Fruit fly (Drosophila melanogaster) whole organism, prepupa: ENCODE results near the gene CG34260.

Experiments used
- Blimp-1 ChIP-seq: fragments of 200-800 bp; sonication (Bioruptor generic); optimal IDR thresholded peaks from 3 replicates; lab custom pipeline; 2017; ENCODE audit warnings: missing biosample characterization, missing genetic modification characterization, mild to moderate bottlenecking, moderate library complexity, missing genetic modification reagents
- CG10631 ChIP-seq: fragments of 200-800 bp; sonication (Bioruptor generic); optimal IDR thresholded peaks from 2 replicates; lab custom pipeline; 2016; ENCODE audit warnings: missing biosample characterization, missing genetic modification characterization
- CG11294 ChIP-seq: fragments of 200-800 bp; sonication (Bioruptor generic); IDR thresholded peaks from 2 replicates; pipeline ENCODE4 v1.3.6; 2022; ENCODE audit warnings: missing biosample characterization, missing genetic modification characterization
- CG11762 ChIP-seq: fragments of 200-800 bp; sonication (Bioruptor generic); optimal IDR thresholded peaks from 3 replicates; lab custom pipeline; 2016; ENCODE audit warnings: missing biosample characterization, missing genetic modification characterization; ENCODE audit not compliant: insufficient read depth
- CG11902 ChIP-seq: fragments of 200-800 bp; sonication (Bioruptor generic); optimal IDR thresholded peaks from 3 replicates; lab custom pipeline; 2016; ENCODE audit warnings: missing biosample characterization, missing genetic modification characterization
- CG15336 ChIP-seq: fragments of 200-800 bp; sonication (Bioruptor generic); IDR thresholded peaks from 2 replicates; pipeline ENCODE4 v1.3.6; 2022; ENCODE audit warnings: missing biosample characterization, missing genetic modification characterization
- CG1621 ChIP-seq: fragments of 200-800 bp; sonication (Bioruptor generic); optimal IDR thresholded peaks from 3 replicates; lab custom pipeline; 2018; ENCODE audit warnings: missing biosample characterization, mild to moderate bottlenecking, missing genetic modification characterization
- CG16779 ChIP-seq: fragments of 200-800 bp; sonication (Bioruptor generic); optimal IDR thresholded peaks from 3 replicates; lab custom pipeline; 2017; ENCODE audit warnings: missing biosample characterization, mild to moderate bottlenecking, missing genetic modification characterization
- CG32006 ChIP-seq: fragments of 200-800 bp; sonication (Bioruptor generic); optimal IDR thresholded peaks from 3 replicates; lab custom pipeline; 2017; ENCODE audit warnings: missing biosample characterization, mild to moderate bottlenecking, missing genetic modification characterization
- CG34406 ChIP-seq: fragments of 200-800 bp; sonication (Bioruptor generic); optimal IDR thresholded peaks from 3 replicates; lab custom pipeline; 2016; ENCODE audit warnings: missing biosample characterization, missing genetic modification characterization
- CG3919 ChIP-seq: fragments of 200-800 bp; sonication (Bioruptor generic); optimal IDR thresholded peaks from 3 replicates; lab custom pipeline; 2016; ENCODE audit warnings: missing biosample characterization, missing genetic modification characterization
- CG6163 ChIP-seq: fragments of 200-800 bp; sonication (Bioruptor generic); IDR thresholded peaks from 3 replicates; pipeline ENCODE4 v1.3.6; 2022; ENCODE audit warnings: missing biosample characterization, missing genetic modification characterization
- CG6276 ChIP-seq: fragments of 200-800 bp; sonication (Bioruptor generic); optimal IDR thresholded peaks from 2 replicates; lab custom pipeline; 2017; ENCODE audit warnings: missing biosample characterization, mild to moderate bottlenecking, missing genetic modification characterization
- CG6792 ChIP-seq: fragments of 200-800 bp; sonication (Bioruptor generic); optimal IDR thresholded peaks from 3 replicates; lab custom pipeline; 2016; ENCODE audit warnings: missing biosample characterization, missing genetic modification characterization
- CG6808 ChIP-seq: fragments of 200-800 bp; sonication (Bioruptor generic); optimal IDR thresholded peaks from 3 replicates; lab custom pipeline; 2017; ENCODE audit warnings: missing biosample characterization, missing genetic modification characterization, mild to moderate bottlenecking, moderate library complexity, missing genetic modification reagents
- CG6854 ChIP-seq: fragments of 200-800 bp; sonication (Bioruptor generic); optimal IDR thresholded peaks from 2 replicates; lab custom pipeline; 2017; ENCODE audit warnings: missing biosample characterization, mild to moderate bottlenecking, missing genetic modification characterization
- CG7368 ChIP-seq: fragments of 200-800 bp; sonication (Bioruptor generic); optimal IDR thresholded peaks from 3 replicates; lab custom pipeline; 2016; ENCODE audit warnings: missing biosample characterization, missing genetic modification characterization
- CG8119 ChIP-seq: fragments of 200-800 bp; sonication (Bioruptor generic); IDR thresholded peaks from 3 replicates; pipeline ENCODE4 v1.3.6; 2022; ENCODE audit warnings: missing biosample characterization, missing genetic modification characterization
- CG8319 ChIP-seq: fragments of 200-800 bp; sonication (Bioruptor generic); optimal IDR thresholded peaks from 3 replicates; lab custom pipeline; 2016; ENCODE audit warnings: missing biosample characterization, missing genetic modification characterization
- CG9139 ChIP-seq: fragments of 200-800 bp; sonication (Bioruptor generic); optimal IDR thresholded peaks from 3 replicates; lab custom pipeline; 2017; ENCODE audit warnings: missing biosample characterization, mild to moderate bottlenecking, missing genetic modification characterization
- Eip75B ChIP-seq: fragments of 200-800 bp; sonication (Bioruptor generic); optimal IDR thresholded peaks from 3 replicates; lab custom pipeline; 2016; ENCODE audit warnings: missing biosample characterization, missing genetic modification characterization
- Eip78C ChIP-seq: fragments of 200-800 bp; sonication (Bioruptor generic); peaks from one replicate; lab custom pipeline; 2016; ENCODE audit warnings: missing biosample characterization, missing genetic modification characterization
- Eip93F ChIP-seq: fragments of 200-800 bp; sonication (Bioruptor generic); optimal IDR thresholded peaks from 2 replicates; lab custom pipeline; 2016; ENCODE audit warnings: missing biosample characterization, mild to moderate bottlenecking, missing genetic modification characterization
- Ets21C ChIP-seq: fragments of 200-800 bp; sonication (Bioruptor generic); optimal IDR thresholded peaks from 3 replicates; lab custom pipeline; 2016; ENCODE audit warnings: missing biosample characterization, missing genetic modification characterization
- Ets96B ChIP-seq: fragments of 200-800 bp; optimal IDR thresholded peaks from 2 replicates; lab custom pipeline; 2019; ENCODE audit warnings: missing biosample characterization, mild to moderate bottlenecking, missing genetic modification characterization, moderate library complexity
- Gug ChIP-seq: fragments of 200-800 bp; sonication (Bioruptor generic); IDR thresholded peaks from 2 replicates; pipeline ENCODE4 v1.3.6; 2022; ENCODE audit warnings: missing biosample characterization, missing genetic modification characterization
- Hr39 ChIP-seq: fragments of 200-800 bp; sonication (Bioruptor generic); optimal IDR thresholded peaks from 2 replicates; lab custom pipeline; 2016; ENCODE audit warnings: missing biosample characterization, missing genetic modification characterization
- OdsH ChIP-seq: fragments of 200-800 bp; sonication (Bioruptor generic); optimal IDR thresholded peaks from 3 replicates; lab custom pipeline; 2016; ENCODE audit warnings: missing biosample characterization, missing genetic modification characterization
- Smox ChIP-seq: fragments of 200-800 bp; sonication (Bioruptor generic); optimal IDR thresholded peaks from 3 replicates; lab custom pipeline; 2016; ENCODE audit warnings: missing biosample characterization, missing genetic modification characterization
- Sox102F ChIP-seq: fragments of 200-800 bp; sonication (Bioruptor generic); optimal IDR thresholded peaks from 2 replicates; lab custom pipeline; 2016; ENCODE audit warnings: missing biosample characterization, mild to moderate bottlenecking, missing genetic modification characterization
- Sox14 ChIP-seq: fragments of 200-800 bp; sonication (Bioruptor generic); optimal IDR thresholded peaks from 3 replicates; lab custom pipeline; 2016; ENCODE audit warnings: missing biosample characterization, missing genetic modification characterization
- Sox15 ChIP-seq: fragments of 200-800 bp; sonication (Bioruptor generic); optimal IDR thresholded peaks from 3 replicates; lab custom pipeline; 2016; ENCODE audit warnings: missing biosample characterization, missing genetic modification characterization
- achi ChIP-seq: fragments of 200-800 bp; sonication (Bioruptor generic); optimal IDR thresholded peaks from 3 replicates; lab custom pipeline; 2016; ENCODE audit warnings: missing biosample characterization, missing genetic modification characterization
- acj6 ChIP-seq: fragments of 200-800 bp; sonication (Bioruptor generic); optimal IDR thresholded peaks from 3 replicates; lab custom pipeline; 2016; ENCODE audit warnings: missing biosample characterization, missing genetic modification characterization
- cyc ChIP-seq: fragments of 200-800 bp; sonication (Bioruptor generic); optimal IDR thresholded peaks from 3 replicates; lab custom pipeline; 2016; ENCODE audit warnings: missing biosample characterization, missing genetic modification characterization
- dac ChIP-seq: fragments of 200-800 bp; sonication (Bioruptor generic); optimal IDR thresholded peaks from 2 replicates; lab custom pipeline; 2017; ENCODE audit warnings: missing biosample characterization, mild to moderate bottlenecking, missing genetic modification characterization
- esn ChIP-seq: fragments of 200-800 bp; sonication (Bioruptor generic); optimal IDR thresholded peaks from 2 replicates; lab custom pipeline; 2016; ENCODE audit warnings: missing biosample characterization, mild to moderate bottlenecking, missing genetic modification characterization, moderate library complexity
- fd59A ChIP-seq: fragments of 200-800 bp; sonication (Bioruptor generic); optimal IDR thresholded peaks from 2 replicates; lab custom pipeline; 2017; ENCODE audit warnings: missing biosample characterization, mild to moderate bottlenecking, missing genetic modification characterization, missing genetic modification reagents
- fd85E ChIP-seq: fragments of 200-800 bp; sonication (Bioruptor generic); optimal IDR thresholded peaks from 3 replicates; lab custom pipeline; 2016; ENCODE audit warnings: missing biosample characterization, missing genetic modification characterization
- fkh ChIP-seq: fragments of 200-800 bp; sonication (Bioruptor generic); optimal IDR thresholded peaks from 3 replicates; lab custom pipeline; 2017; ENCODE audit warnings: missing biosample characterization, mild to moderate bottlenecking, missing genetic modification characterization, moderate library complexity
- lz ChIP-seq: fragments of 200-800 bp; sonication (Bioruptor generic); optimal IDR thresholded peaks from 3 replicates; lab custom pipeline; 2016; ENCODE audit warnings: missing biosample characterization, missing genetic modification characterization
- pdm3 ChIP-seq: fragments of 200-800 bp; sonication (Bioruptor generic); optimal IDR thresholded peaks from 3 replicates; lab custom pipeline; 2016; ENCODE audit warnings: missing biosample characterization, missing genetic modification characterization
- salr ChIP-seq, 2 experiments: fragments of 200-800 bp; sonication (Bioruptor generic); optimal IDR thresholded peaks; 3 replicates each; lab custom pipeline; 2016 to 2018; ENCODE audit warnings: missing biosample characterization in 2 of 2, missing genetic modification characterization in 2 of 2, mild to moderate bottlenecking in 1 of 2
- spab ChIP-seq: fragments of 200-800 bp; sonication (Bioruptor generic); optimal IDR thresholded peaks from 2 replicates; lab custom pipeline; 2017; ENCODE audit warnings: missing biosample characterization, mild to moderate bottlenecking, missing genetic modification characterization, missing genetic modification reagents
- ss ChIP-seq, 2 experiments: fragments of 200-800 bp; sonication (Bioruptor generic); optimal IDR thresholded peaks; 2 replicates in 1 of 2; 3 replicates in 1 of 2; lab custom pipeline; 2017 to 2018; ENCODE audit warnings: mild to moderate bottlenecking in 2 of 2, missing biosample characterization in 2 of 2, missing genetic modification characterization in 2 of 2, moderate library complexity in 1 of 2
- svp ChIP-seq: fragments of 200-800 bp; sonication (Bioruptor generic); peaks from one replicate; lab custom pipeline; 2016; ENCODE audit warnings: missing biosample characterization, missing genetic modification characterization
- topi ChIP-seq: fragments of 200-800 bp; sonication (Bioruptor generic); optimal IDR thresholded peaks from 3 replicates; lab custom pipeline; 2016; ENCODE audit warnings: missing biosample characterization, missing genetic modification characterization
- vri ChIP-seq: fragments of 200-800 bp; sonication (Bioruptor generic); optimal IDR thresholded peaks from 3 replicates; lab custom pipeline; 2016; ENCODE audit warnings: missing biosample characterization, mild to moderate bottlenecking, missing genetic modification characterization

Gene CG34260

DNA sequence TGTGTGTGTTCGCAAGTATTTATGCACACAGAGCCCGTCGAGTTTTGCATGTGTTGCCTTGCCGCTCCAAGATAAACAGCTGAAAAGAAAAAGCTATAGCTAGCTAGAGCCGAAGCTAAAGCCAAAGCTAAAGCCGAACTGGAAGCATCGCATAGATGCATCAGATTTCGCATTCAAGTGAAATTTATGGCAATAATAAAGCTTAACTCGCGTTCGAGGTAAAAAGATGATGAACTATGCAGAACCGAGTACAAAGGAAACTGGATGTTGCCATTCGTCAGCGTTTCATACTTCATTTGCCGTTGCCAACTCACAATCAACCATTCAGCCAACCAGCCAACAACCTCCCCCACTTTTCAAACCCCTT lies 20.3 kb downstream of the CG34260 start:
- TF ChIP-seq Eip78C (GFP tag; lab: Kevin White, UChicago): peak; percentile 23
- TF ChIP-seq salr (GFP tag; optimal IDR thresholded peaks at IDR 0.05; lab: Kevin White, UChicago): no peak

- peak; percentile 2 for TF ChIP-seq svp (GFP tag; lab: Kevin White, UChicago)
- TF ChIP-seq pdm3: no peak
- peak; percentile 21 for TF ChIP-seq CG8319 (GFP tag; lab: Kevin White, UChicago)
- TF ChIP-seq fd85E (GFP tag; lab: Kevin White, UChicago): no peak
- TF ChIP-seq fd59A (GFP tag; lab: Kevin White, UChicago): no peak
- TF ChIP-seq CG8119 (GFP tag; lab: Robert Waterston, UW): 0 out of 3 replicates have a peak, but pooled peaks have one; percentile 0
Observed at dm6 chr3L:20736266-20736665, 22.4 kb downstream of the CG34260 start.

- TF ChIP-seq Eip93F (GFP tag; lab: Kevin White, UChicago) (no peak), CG1621 (tag; lab: Kevin White, UChicago) (no peak), CG6854 (GFP tag; lab: Kevin White, UChicago) (no peak), Eip78C (GFP tag; lab: Kevin White, UChicago) (peak; percentile 52), svp (GFP tag; lab: Kevin White, UChicago) (peak; percentile 65), CG32006 (no peak), ss (GFP tag; optimal IDR thresholded peaks at IDR 0.05; lab: Kevin White, UChicago) (peak; percentile 1 to 35), Ets21C (no peak), CG11294 (no peak), CG10631 (no peak), CG8119 (GFP tag; lab: Robert Waterston, UW) (no peak), acj6 (no peak), vri (GFP tag; lab: Kevin White, UChicago) (peak; percentile 3), topi (GFP tag; lab: Kevin White, UChicago) (no peak), CG6276 (GFP tag; lab: Kevin White, UChicago) (no peak), Blimp-1 (GFP tag; lab: Kevin White, UChicago) (no peak), esn (no peak), spab (GFP tag; lab: Kevin White, UChicago) (peak; percentile 5), CG16779 (no peak), salr (GFP tag; optimal IDR thresholded peaks at IDR 0.05; lab: Kevin White, UChicago) (peak in 1 of 2 experiments; percentile 25), CG6808 (GFP tag; lab: Kevin White, UChicago) (peak; percentile 15), CG34406 (GFP tag; lab: Kevin White, UChicago) (peak; percentile 5), Eip75B (GFP tag; lab: Kevin White, UChicago) (no peak), CG6163 (no peak), OdsH (GFP tag; lab: Kevin White, UChicago) (no peak), CG11762 (GFP tag; lab: Kevin White, UChicago) (no peak), CG3919 (peak; percentile 8), CG15336 (GFP tag; lab: Robert Waterston, UW) (no peak), fkh (peak; percentile 24), Gug (GFP tag; lab: Robert Waterston, UW) (no peak), CG9139 (peak; percentile 30), Ets96B (tag; lab: Kevin White, UChicago) (no peak)
- TF ChIP-seq, all 60 proteins: peak for 11
Observed at dm6 chr3L:20737346-20737745, 23.4 kb downstream of the CG34260 start.

dm6 chr3L:20739414-20739813 lies 25.5 kb downstream of the CG34260 start, which contains the start of gene Gr77a:
Gene Gr77a, minus strand, starts transcription at chr3L:20739430.
- TF ChIP-seq Eip93F (GFP tag; lab: Kevin White, UChicago) (no peak), achi (peak; percentile 29), Sox102F (GFP tag; lab: Kevin White, UChicago) (peak; percentile 17), CG7368 (no peak), topi (GFP tag; lab: Kevin White, UChicago) (no peak), CG11902 (GFP tag; lab: Kevin White, UChicago) (no peak), CG34406 (GFP tag; lab: Kevin White, UChicago) (peak; percentile 40), dac (GFP tag; lab: Kevin White, UChicago) (no peak), CG10631 (peak; percentile 58), Sox15 (peak; percentile 1), Smox (GFP tag; lab: Kevin White, UChicago) (no peak), Hr39 (no peak), esn (peak; percentile 12), CG9139 (no peak), CG6792 (GFP tag; lab: Kevin White, UChicago) (peak; percentile 20), Eip78C (GFP tag; lab: Kevin White, UChicago) (peak; percentile 74), CG8319 (GFP tag; lab: Kevin White, UChicago) (no peak), Sox14 (GFP tag; lab: Kevin White, UChicago) (no peak), lz (GFP tag; lab: Kevin White, UChicago) (no peak), cyc (GFP tag; lab: Kevin White, UChicago) (no peak)
